Worm (Caenorhabditis elegans) whole organism, late embryonic: ENCODE measurements around the gene ddx-17.

Source experiments
- C08G9.2 ChIP-seq: sonication (generic microtip); optimal IDR thresholded peaks from 2 replicates; lab custom pipeline; 2016; ENCODE audit warnings: mild to moderate bottlenecking, missing genetic modification characterization, moderate library complexity, missing compliant biosample characterization
- C38D4.7 ChIP-seq: fragments of 200-800 bp; sonication (Bioruptor generic); optimal IDR thresholded peaks from 2 replicates; lab custom pipeline; 2018; ENCODE audit warnings: mild to moderate bottlenecking, missing genetic modification characterization, moderate library complexity, missing compliant biosample characterization
- K02D7.2 ChIP-seq: sonication (generic microtip); optimal IDR thresholded peaks from 2 replicates; lab custom pipeline; 2017; ENCODE audit warnings: mild to moderate bottlenecking, missing genetic modification characterization, missing compliant biosample characterization
- T23F11.4 ChIP-seq: fragments of 200-800 bp; sonication (Bioruptor generic); optimal IDR thresholded peaks from 2 replicates; lab custom pipeline; 2018; ENCODE audit warnings: mild to moderate bottlenecking, missing genetic modification characterization, missing compliant biosample characterization
- ahr-1 ChIP-seq: sonication (generic microtip); optimal IDR thresholded peaks from 2 replicates; lab custom pipeline; 2016; ENCODE audit warnings: missing genetic modification characterization, missing compliant biosample characterization
- ceh-18 ChIP-seq: sonication (generic microtip); optimal IDR thresholded peaks from 2 replicates; lab custom pipeline; 2016; ENCODE audit warnings: missing genetic modification characterization, missing compliant biosample characterization
- ceh-19 ChIP-seq: fragments of 200-800 bp; sonication (Bioruptor generic); optimal IDR thresholded peaks from 2 replicates; lab custom pipeline; 2018; ENCODE audit warnings: mild to moderate bottlenecking, missing genetic modification characterization, missing compliant biosample characterization
- ceh-22 ChIP-seq: sonication (generic microtip); optimal IDR thresholded peaks from 2 replicates; lab custom pipeline; 2017; ENCODE audit warnings: missing biosample characterization, missing genetic modification characterization
- ceh-31 ChIP-seq: sonication (generic microtip); optimal IDR thresholded peaks from 2 replicates; lab custom pipeline; 2016; ENCODE audit warnings: missing genetic modification characterization, missing compliant biosample characterization
- ceh-45 ChIP-seq: fragments of 200-800 bp; sonication (Bioruptor generic); IDR thresholded peaks from 2 replicates; pipeline ENCODE4 v1.3.6; 2022; ENCODE audit warnings: missing genetic modification reagents, missing genetic modification characterization, missing compliant biosample characterization
- che-1 ChIP-seq: sonication (generic microtip); optimal IDR thresholded peaks from 2 replicates; lab custom pipeline; 2016; ENCODE audit warnings: mild to moderate bottlenecking, missing genetic modification characterization, missing compliant biosample characterization
- dmd-4 ChIP-seq: sonication (generic microtip); optimal IDR thresholded peaks from 2 replicates; lab custom pipeline; 2016; ENCODE audit warnings: borderline replicate concordance, missing genetic modification characterization, missing compliant biosample characterization
- dve-1 ChIP-seq: sonication (generic microtip); optimal IDR thresholded peaks from 2 replicates; lab custom pipeline; 2017; ENCODE audit warnings: antibody characterized with exemption, mild to moderate bottlenecking, missing genetic modification characterization, missing compliant biosample characterization
- elt-2 ChIP-seq: sonication (generic microtip); optimal IDR thresholded peaks from 2 replicates; lab custom pipeline; 2016; ENCODE audit warnings: missing genetic modification reagents, missing genetic modification characterization, missing compliant biosample characterization
- elt-4 ChIP-seq: sonication (generic microtip); optimal IDR thresholded peaks from 2 replicates; lab custom pipeline; 2016; ENCODE audit warnings: missing genetic modification characterization, missing compliant biosample characterization
- eyg-1 ChIP-seq: sonication (generic microtip); optimal IDR thresholded peaks from 2 replicates; lab custom pipeline; 2016; ENCODE audit warnings: missing genotype, missing genetic modification characterization, missing compliant biosample characterization
- fkh-10 ChIP-seq: fragments of 150-350 bp; optimal IDR thresholded peaks from 2 replicates; lab custom pipeline; 2014; ENCODE audit warnings: missing biosample characterization, missing genetic modification reagents, missing genetic modification characterization
- fkh-6 ChIP-seq: sonication (generic microtip); optimal IDR thresholded peaks from 2 replicates; lab custom pipeline; 2016; ENCODE audit warnings: missing genetic modification characterization, missing compliant biosample characterization
- gmeb-2 ChIP-seq: sonication (generic microtip); optimal IDR thresholded peaks from 2 replicates; lab custom pipeline; 2016; ENCODE audit warnings: missing genetic modification characterization, inconsistent platforms, missing compliant biosample characterization
- hlh-13 ChIP-seq: fragments of 200-800 bp; sonication (Bioruptor generic); optimal IDR thresholded peaks from 2 replicates; lab custom pipeline; 2018; ENCODE audit warnings: mild to moderate bottlenecking, missing genetic modification characterization, missing compliant biosample characterization
- hlh-15 ChIP-seq: sonication (generic microtip); optimal IDR thresholded peaks from 2 replicates; lab custom pipeline; 2016; ENCODE audit warnings: missing genetic modification characterization, missing compliant biosample characterization
- hlh-30 ChIP-seq: sonication (generic microtip); optimal IDR thresholded peaks from 2 replicates; lab custom pipeline; 2017; ENCODE audit warnings: antibody characterized with exemption, missing genetic modification characterization, missing compliant biosample characterization; ENCODE audit not compliant: insufficient read depth
- hlh-6 ChIP-seq: sonication (generic microtip); optimal IDR thresholded peaks from 2 replicates; lab custom pipeline; 2016; ENCODE audit warnings: missing genotype, missing genetic modification characterization, missing compliant biosample characterization
- hlh-8 ChIP-seq: sonication (generic microtip); optimal IDR thresholded peaks from 2 replicates; lab custom pipeline; 2016; ENCODE audit warnings: missing genotype, missing genetic modification characterization, missing compliant biosample characterization
- nfya-1 ChIP-seq: sonication (generic microtip); optimal IDR thresholded peaks from 2 replicates; lab custom pipeline; 2017; ENCODE audit warnings: missing genetic modification characterization, mild to moderate bottlenecking, missing compliant biosample characterization, antibody characterized with exemption, moderate library complexity
- nhr-11 ChIP-seq: fragments of 150-350 bp; optimal IDR thresholded peaks from 2 replicates; lab custom pipeline; 2014; ENCODE audit warnings: missing biosample characterization, missing genetic modification characterization
- nhr-232 ChIP-seq: sonication (generic microtip); optimal IDR thresholded peaks from 2 replicates; lab custom pipeline; 2016; ENCODE audit warnings: missing genetic modification characterization, missing compliant biosample characterization
- odd-2 ChIP-seq: sonication (generic microtip); optimal IDR thresholded peaks from 2 replicates; lab custom pipeline; 2017; ENCODE audit warnings: antibody characterized with exemption, mild to moderate bottlenecking, missing genetic modification characterization, missing compliant biosample characterization
- pag-3 ChIP-seq: sonication (generic microtip); optimal IDR thresholded peaks from 2 replicates; lab custom pipeline; 2016; ENCODE audit warnings: missing compliant biosample characterization, missing genetic modification characterization, borderline replicate concordance
- pat-9 ChIP-seq: fragments of 200-800 bp; sonication (Bioruptor generic); optimal IDR thresholded peaks from 2 replicates; lab custom pipeline; 2018; ENCODE audit warnings: mild to moderate bottlenecking, missing genetic modification characterization, moderate library complexity, missing compliant biosample characterization
- pax-1 ChIP-seq: fragments of 150-350 bp; optimal IDR thresholded peaks from 2 replicates; lab custom pipeline; 2014; ENCODE audit warnings: missing biosample characterization, missing genetic modification characterization
- pha-2 ChIP-seq: sonication (generic microtip); optimal IDR thresholded peaks from 2 replicates; lab custom pipeline; 2017; ENCODE audit warnings: mild to moderate bottlenecking, missing genetic modification characterization, missing compliant biosample characterization
- pqm-1 ChIP-seq: sonication (generic microtip); optimal IDR thresholded peaks from 2 replicates; lab custom pipeline; 2016; ENCODE audit warnings: missing genetic modification characterization, missing compliant biosample characterization
- pros-1 ChIP-seq: fragments of 150-350 bp; optimal IDR thresholded peaks from 2 replicates; lab custom pipeline; 2014; ENCODE audit warnings: missing biosample characterization, missing genetic modification reagents, missing genetic modification characterization
- syd-9 ChIP-seq: sonication (generic microtip); optimal IDR thresholded peaks from 2 replicates; lab custom pipeline; 2016; ENCODE audit warnings: mild to moderate bottlenecking, missing genetic modification characterization, moderate library complexity, missing compliant biosample characterization
- ttx-3 ChIP-seq: sonication (generic microtip); optimal IDR thresholded peaks from 2 replicates; lab custom pipeline; 2016; ENCODE audit warnings: missing genetic modification reagents, missing genetic modification characterization, missing compliant biosample characterization
- unc-3 ChIP-seq, 2 experiments: fragments of 200-800 bp in 1 of 2; sonication (Bioruptor generic) in 1 of 2; sonication (generic microtip) in 1 of 2; conservative IDR thresholded peaks in 1 of 2; optimal IDR thresholded peaks in 1 of 2; 2 replicates each; pipeline versions ENCODE4 v1.3.6 to Lab custom; 2016 to 2022; ENCODE audit warnings: missing compliant biosample characterization in 2 of 2, missing genetic modification characterization in 2 of 2, missing genetic modification reagents in 1 of 2
- unc-42 ChIP-seq: sonication (generic microtip); optimal IDR thresholded peaks from 2 replicates; lab custom pipeline; 2016; ENCODE audit warnings: missing genotype, missing genetic modification characterization, missing compliant biosample characterization
- ztf-16 ChIP-seq: sonication (generic microtip); optimal IDR thresholded peaks from 2 replicates; lab custom pipeline; 2017; ENCODE audit warnings: missing genetic modification characterization, missing compliant biosample characterization

The ddx-17 gene

DNA sequence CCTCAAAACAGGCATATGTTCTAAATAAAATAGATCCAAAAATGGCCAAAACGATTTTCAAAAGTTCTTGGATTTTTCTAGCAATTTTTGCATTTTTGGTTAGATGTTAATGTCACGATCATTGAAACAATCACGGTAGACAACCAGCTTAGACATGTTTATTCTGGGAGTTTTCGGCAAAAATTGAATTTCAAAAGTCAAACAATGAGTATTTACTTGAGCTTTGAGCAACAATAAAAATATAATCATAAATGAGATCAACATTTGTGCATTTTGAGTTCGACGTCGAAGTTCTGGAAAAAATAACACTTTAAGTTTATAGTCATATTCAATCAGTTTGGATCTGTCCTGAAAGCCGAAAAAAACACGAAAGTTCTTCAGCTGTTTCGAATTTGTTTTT, 14.3 kb upstream of the ddx-17 start, which contains the start of gene T08G5.2:
TSS of gene T08G5.2 (minus strand) at position 101 of the 400 bp plus-strand sequence.
- no peak for TF ChIP-seq ztf-16
- TF ChIP-seq nhr-11 (tag; lab: Kevin White, UChicago) = no peak
- TF ChIP-seq fkh-10 (GFP tag; lab: Kevin White, UChicago) = no peak
- TF ChIP-seq hlh-8 = no peak
- TF ChIP-seq eyg-1 (tag; lab: Kevin White, UChicago) = no peak
- TF ChIP-seq gmeb-2 (tag; lab: Kevin White, UChicago) = no peak

DNA sequence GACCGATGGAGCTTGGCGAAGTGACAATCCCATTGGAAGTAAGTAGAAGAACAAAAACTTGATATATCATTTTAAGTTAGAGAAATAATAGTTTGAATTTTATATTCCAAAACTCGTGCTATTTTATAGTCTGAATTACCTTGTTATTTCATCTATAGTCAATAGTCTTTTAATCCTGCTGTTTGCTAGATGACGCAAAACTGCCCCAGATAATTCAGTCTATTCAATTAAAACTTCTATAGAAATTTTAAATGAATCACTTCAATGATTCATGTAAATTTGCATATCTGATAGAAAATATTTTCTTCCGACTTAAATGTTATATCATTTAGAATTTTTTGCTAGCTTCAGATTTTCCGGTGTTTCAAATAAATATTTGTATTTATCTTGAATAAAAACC, 11.2 kb upstream of the ddx-17 start, which contains the start of gene T08G5.15:
TSS of gene T08G5.15 (minus strand) at position 101 of the 400 bp plus-strand sequence.
- TF ChIP-seq pag-3 (tag; lab: Kevin White, UChicago) (no peak), dmd-4 (tag; lab: Kevin White, UChicago) (no peak), ztf-16 (no peak), hlh-6 (tag; lab: Kevin White, UChicago) (no peak), gmeb-2 (tag; lab: Kevin White, UChicago) (no peak), hlh-15 (tag; lab: Kevin White, UChicago) (no peak), ceh-19 (no peak), pat-9 (tag; lab: Kevin White, UChicago) (no peak), che-1 (no peak), ceh-31 (tag; lab: Kevin White, UChicago) (no peak), eyg-1 (tag; lab: Kevin White, UChicago) (no peak), odd-2 (tag; lab: Kevin White, UChicago) (no peak), dve-1 (no peak), elt-4 (tag; lab: Kevin White, UChicago) (no peak)

DNA sequence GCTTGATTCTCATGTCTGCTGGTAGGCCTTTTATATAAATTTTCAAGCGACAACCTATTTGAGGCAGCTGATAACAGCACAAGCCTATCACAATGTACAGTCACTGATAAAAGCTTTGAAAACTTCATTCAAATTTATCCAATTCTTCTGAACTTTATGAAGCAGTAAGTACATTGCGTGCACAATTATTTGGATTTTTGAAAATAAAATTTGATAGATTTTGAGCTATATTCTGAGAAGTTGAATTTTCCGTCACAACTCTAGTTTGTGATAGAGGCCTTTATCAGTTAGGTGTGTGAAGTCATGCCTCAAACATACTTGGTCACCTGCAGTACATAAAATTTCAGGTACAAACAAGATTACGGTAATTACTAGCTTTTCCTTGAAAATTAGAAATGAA, 6.8 kb upstream of the ddx-17 start, which contains the start of the genes mtl-2 and T08G5.1:
TSS of gene mtl-2 (minus strand) at position 34 of the 400 bp plus-strand sequence.
TSS of gene T08G5.1 (plus strand) at position 127 of the 400 bp plus-strand sequence.
- peak; percentile 49 for TF ChIP-seq elt-2 (tag; lab: Kevin White, UChicago)
- TF ChIP-seq ceh-45 (GFP tag; lab: Robert Waterston, UW) = no peak

DNA sequence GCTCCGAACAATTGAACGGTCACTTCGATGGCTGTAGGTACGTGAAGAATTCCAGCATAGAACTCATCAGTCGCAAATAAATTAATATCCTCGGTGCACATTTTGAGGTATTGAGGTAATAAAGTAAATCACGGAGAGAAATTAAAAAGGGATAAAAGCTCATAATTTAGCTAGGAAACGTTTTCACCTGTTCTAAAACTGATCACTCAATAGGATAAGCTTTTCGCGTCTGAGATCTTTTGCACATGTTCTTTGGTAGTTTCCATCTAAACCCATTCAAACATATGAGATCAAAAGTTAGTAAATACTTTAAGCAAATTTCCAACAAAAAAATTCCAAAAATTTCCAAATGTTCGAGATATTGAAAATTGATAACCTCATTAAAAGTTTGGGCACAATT, 5.6 kb upstream of the ddx-17 start, which contains the start of gene srh-308:
TSS of gene srh-308 (minus strand) at position 101 of the 400 bp plus-strand sequence.
- no peak for TF ChIP-seq K02D7.2 (tag; lab: Kevin White, UChicago)
- no peak for TF ChIP-seq hlh-15 (tag; lab: Kevin White, UChicago)
- TF ChIP-seq dmd-4 (tag; lab: Kevin White, UChicago) = no peak
- TF ChIP-seq fkh-10 (GFP tag; lab: Kevin White, UChicago) = no peak
- no peak for TF ChIP-seq pqm-1
- TF ChIP-seq C38D4.7 = no peak
- TF ChIP-seq ceh-18 (tag; lab: Kevin White, UChicago) = no peak
- TF ChIP-seq nhr-232 = no peak
- TF ChIP-seq ahr-1 (tag; lab: Kevin White, UChicago) = no peak
- no peak for TF ChIP-seq pros-1 (tag; lab: Kevin White, UChicago)
- no peak for TF ChIP-seq eyg-1 (tag; lab: Kevin White, UChicago)

DNA sequence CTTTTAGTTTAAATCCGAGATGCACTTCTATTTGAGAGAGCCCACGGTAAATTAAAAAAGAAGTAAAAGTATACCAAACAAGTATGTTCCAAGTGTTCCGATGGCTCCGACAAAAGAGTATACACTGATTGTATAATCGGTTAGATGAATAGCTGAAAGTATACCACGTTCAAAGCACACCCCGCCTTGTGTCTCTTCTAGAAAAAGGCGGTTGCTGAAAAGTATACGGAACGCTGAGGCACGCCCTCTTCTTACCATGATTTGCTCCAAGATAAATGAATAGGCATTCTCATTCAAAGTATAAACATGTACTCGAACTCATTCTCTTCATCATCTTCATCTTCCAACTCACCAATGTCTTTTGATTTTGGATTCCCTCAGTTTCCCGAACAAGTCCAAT, 2.5 kb upstream of the ddx-17 start, which contains the start of gene end-3:
TSS of gene end-3 (plus strand) at position 301 of the 400 bp plus-strand sequence.
- TF ChIP-seq hlh-13 (no peak), nhr-232 (no peak), syd-9 (tag; lab: Kevin White, UChicago) (no peak), pax-1 (tag; lab: Kevin White, UChicago) (no peak), ztf-16 (no peak), fkh-6 (tag; lab: Kevin White, UChicago) (no peak), nfya-1 (tag; lab: Kevin White, UChicago) (no peak), elt-2 (tag; lab: Kevin White, UChicago) (no peak)

DNA sequence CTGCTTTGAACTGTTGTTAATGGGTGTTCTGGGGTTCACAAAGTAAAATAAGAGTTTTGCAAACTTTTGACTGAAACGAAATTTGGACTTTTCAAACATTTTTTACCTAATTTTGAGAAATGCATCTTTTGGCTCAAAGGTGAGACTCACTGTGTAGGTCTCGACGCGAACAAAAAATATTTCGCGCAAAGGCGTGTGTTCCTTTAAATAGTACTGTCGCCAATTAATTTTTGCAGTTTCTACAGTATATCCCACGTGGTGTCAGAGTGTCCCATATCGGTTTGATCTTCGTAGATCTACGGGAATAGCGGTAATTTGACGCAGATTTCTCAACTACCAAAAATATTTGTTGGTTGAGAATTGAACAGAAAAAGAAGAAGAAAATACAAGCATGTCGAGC, 1.8 kb upstream of the ddx-17 start:
- TF ChIP-seq pha-2 (tag; lab: Kevin White, UChicago) = no peak
- no peak for TF ChIP-seq hlh-8
- TF ChIP-seq unc-42 = no peak
- no peak for TF ChIP-seq K02D7.2 (tag; lab: Kevin White, UChicago)
- TF ChIP-seq hlh-30 (tag; lab: Kevin White, UChicago) = no peak
- TF ChIP-seq T23F11.4 (GFP tag; lab: Kevin White, UChicago) = no peak
- TF ChIP-seq nhr-232 = no peak
- no peak for TF ChIP-seq C08G9.2 (tag; lab: Kevin White, UChicago)
- TF ChIP-seq ceh-22 (tag; lab: Kevin White, UChicago) = no peak
- no peak for TF ChIP-seq unc-3 (GFP tag; conservative IDR thresholded peaks at IDR 0.05; lab: Robert Waterston, UW)
- TF ChIP-seq unc-3 (tag; optimal IDR thresholded peaks at IDR 0.05; lab: Kevin White, UChicago) = no peak
- no peak for TF ChIP-seq ceh-19
- TF ChIP-seq ttx-3 (tag; lab: Kevin White, UChicago) = no peak
